Fruit fly (Drosophila melanogaster) S2 (cell line): ENCODE measurements around the gene Gbeta13F.

Experiments
- CG8478 ChIP-seq: fragments of >200 bp; optimal IDR thresholded peaks from 2 replicates; lab custom pipeline; 2018
- CTCF ChIP-seq, 2 experiments: fragments of >200 bp; optimal IDR thresholded peaks; 2 replicates each; lab custom pipeline; 2018

dm6 chrX:15835393-15835792, 24.5 kb upstream of the Gbeta13F start, which contains the start of gene Chc:
- no peak for TF ChIP-seq CTCF (optimal IDR thresholded peaks at IDR 0.05; lab: Kevin White, UChicago)
- no peak for TF ChIP-seq CG8478
